Worm (Caenorhabditis elegans) whole organism, L4/young adult: ENCODE measurements around the gene nspb-8.

Experiments used
- W03F9.2 ChIP-seq: fragments of 150-350 bp; optimal IDR thresholded peaks from 2 replicates; lab custom pipeline; 2014; ENCODE audit warnings: missing biosample characterization, missing genetic modification characterization
- him-1 ChIP-seq: sonication (generic microtip); optimal IDR thresholded peaks from 2 replicates; lab custom pipeline; 2016; ENCODE audit warnings: missing genotype, missing genetic modification reagents, missing genetic modification characterization, missing compliant biosample characterization

- TF ChIP-seq him-1 (tag; lab: Kevin White, UChicago) = no peak
- TF ChIP-seq W03F9.2 (tag; lab: Kevin White, UChicago) = no peak
These were observed at the start of gene nspb-8, which contains the start of gene nspb-9 for ce11 chrII:14580549-14580948.
